Worm (Caenorhabditis elegans) whole organism, mixed stage, embryonic: Measurements from ENCODE around the gene Y71H2AM.20.

Experiments used
- bed-3 ChIP-seq: fragments of 200-800 bp; sonication (Bioruptor generic); optimal IDR thresholded peaks from 3 replicates; lab custom pipeline; 2018; ENCODE audit warnings: mild to moderate bottlenecking, missing genetic modification characterization, moderate library complexity, missing compliant biosample characterization
- ceh-43 ChIP-seq: fragments of 200-800 bp; sonication (Bioruptor generic); optimal IDR thresholded peaks from 2 replicates; lab custom pipeline; 2018; ENCODE audit warnings: mild to moderate bottlenecking, missing genetic modification characterization, moderate library complexity, missing compliant biosample characterization
- ceh-83 ChIP-seq: fragments of 200-800 bp; sonication (Bioruptor generic); optimal IDR thresholded peaks from 2 replicates; lab custom pipeline; 2018; ENCODE audit warnings: mild to moderate bottlenecking, missing genetic modification characterization, missing compliant biosample characterization
- ces-1 ChIP-seq: fragments of 150-350 bp; optimal IDR thresholded peaks from 2 replicates; lab custom pipeline; 2014; ENCODE audit warnings: missing biosample characterization, missing genetic modification reagents, missing genetic modification characterization
- drap-1 ChIP-seq: fragments of 200-800 bp; sonication (Bioruptor generic); optimal IDR thresholded peaks from 3 replicates; lab custom pipeline; 2018; ENCODE audit warnings: mild to moderate bottlenecking, missing genetic modification characterization, missing compliant biosample characterization
- elt-1 ChIP-seq: sonication (generic microtip); optimal IDR thresholded peaks from 2 replicates; lab custom pipeline; 2017; ENCODE audit warnings: missing genetic modification characterization, mild to moderate bottlenecking, missing compliant biosample characterization, antibody characterized with exemption, moderate library complexity, borderline replicate concordance; ENCODE audit not compliant: insufficient read depth
- elt-3 ChIP-seq: fragments of 150-350 bp; optimal IDR thresholded peaks from 2 replicates; lab custom pipeline; 2014; ENCODE audit warnings: missing biosample characterization, missing genetic modification characterization
- flh-1 ChIP-seq: fragments of 200-800 bp; sonication (Bioruptor generic); optimal IDR thresholded peaks from 2 replicates; lab custom pipeline; 2018; ENCODE audit warnings: mild to moderate bottlenecking, missing genetic modification characterization, moderate library complexity, missing compliant biosample characterization
- ham-2 ChIP-seq: fragments of 200-800 bp; sonication (Bioruptor generic); optimal IDR thresholded peaks from 2 replicates; lab custom pipeline; 2018; ENCODE audit warnings: mild to moderate bottlenecking, missing genetic modification characterization, missing compliant biosample characterization
- hlh-1 ChIP-seq: fragments of 150-350 bp; optimal IDR thresholded peaks from 2 replicates; lab custom pipeline; 2014; ENCODE audit warnings: missing biosample characterization, missing genetic modification reagents, missing genetic modification characterization
- lin-13 ChIP-seq: fragments of 150-350 bp; optimal IDR thresholded peaks from 2 replicates; lab custom pipeline; 2014; ENCODE audit warnings: missing biosample characterization, missing genetic modification characterization
- lin-32 ChIP-seq: fragments of 200-800 bp; sonication (Bioruptor generic); optimal IDR thresholded peaks from 2 replicates; lab custom pipeline; 2018; ENCODE audit warnings: mild to moderate bottlenecking, missing genetic modification characterization, missing compliant biosample characterization
- lsy-2 ChIP-seq: fragments of 150-350 bp; optimal IDR thresholded peaks from 2 replicates; lab custom pipeline; 2014; ENCODE audit warnings: missing biosample characterization, missing genetic modification characterization
- mab-5 ChIP-seq: fragments of 150-350 bp; optimal IDR thresholded peaks from 2 replicates; lab custom pipeline; 2014; ENCODE audit warnings: missing biosample characterization, missing genetic modification characterization
- mep-1 ChIP-seq: fragments of 150-350 bp; optimal IDR thresholded peaks from 2 replicates; lab custom pipeline; 2017; ENCODE audit warnings: missing biosample characterization, missing genetic modification reagents, missing genetic modification characterization, inconsistent platforms
- nhr-12 ChIP-seq: fragments of 150-350 bp; optimal IDR thresholded peaks from 2 replicates; lab custom pipeline; 2014; ENCODE audit warnings: missing biosample characterization, missing genetic modification characterization
- nhr-2 ChIP-seq: fragments of 150-350 bp; optimal IDR thresholded peaks from 2 replicates; lab custom pipeline; 2014; ENCODE audit warnings: missing biosample characterization, missing genetic modification characterization
- nhr-237 ChIP-seq: fragments of 150-350 bp; optimal IDR thresholded peaks from 2 replicates; lab custom pipeline; 2014; ENCODE audit warnings: missing biosample characterization, missing genetic modification characterization
- nhr-28 ChIP-seq: fragments of 150-350 bp; optimal IDR thresholded peaks from 2 replicates; lab custom pipeline; 2014; ENCODE audit warnings: missing biosample characterization, missing genetic modification characterization
- nhr-76 ChIP-seq: sonication (generic microtip); optimal IDR thresholded peaks from 2 replicates; lab custom pipeline; 2017; ENCODE audit warnings: missing biosample characterization, missing genetic modification characterization
- pha-4 ChIP-seq: fragments of 150-350 bp; optimal IDR thresholded peaks from 2 replicates; lab custom pipeline; 2018; ENCODE audit warnings: missing biosample characterization, missing genetic modification reagents, missing genetic modification characterization
- sem-2 ChIP-seq: fragments of 200-800 bp; sonication (Bioruptor generic); optimal IDR thresholded peaks from 2 replicates; lab custom pipeline; 2018; ENCODE audit warnings: mild to moderate bottlenecking, missing genetic modification characterization, missing compliant biosample characterization
- snpc-4 ChIP-seq: fragments of 150-350 bp; optimal IDR thresholded peaks from 2 replicates; lab custom pipeline; 2014; ENCODE audit warnings: missing biosample characterization, missing genetic modification characterization
- sptf-1 ChIP-seq: sonication (generic microtip); optimal IDR thresholded peaks from 2 replicates; lab custom pipeline; 2017; ENCODE audit warnings: mild to moderate bottlenecking, missing genetic modification characterization, moderate library complexity, missing compliant biosample characterization
- tbx-8 ChIP-seq: fragments of 200-800 bp; sonication (Bioruptor generic); optimal IDR thresholded peaks from 2 replicates; lab custom pipeline; 2018; ENCODE audit warnings: mild to moderate bottlenecking, missing genetic modification characterization, moderate library complexity, missing compliant biosample characterization
- unc-120 ChIP-seq: sonication (generic microtip); optimal IDR thresholded peaks from 2 replicates; lab custom pipeline; 2017; ENCODE audit warnings: missing genetic modification characterization, missing compliant biosample characterization; ENCODE audit not compliant: poor library complexity, severe bottlenecking
- unc-62 ChIP-seq: fragments of 150-350 bp; optimal IDR thresholded peaks from 2 replicates; lab custom pipeline; 2014; ENCODE audit warnings: missing biosample characterization, missing genetic modification reagents, missing genetic modification characterization
- zip-8 ChIP-seq: fragments of 150-350 bp; optimal IDR thresholded peaks from 2 replicates; lab custom pipeline; 2014; ENCODE audit warnings: missing biosample characterization, missing genetic modification characterization

Gene Y71H2AM.20

DNA sequence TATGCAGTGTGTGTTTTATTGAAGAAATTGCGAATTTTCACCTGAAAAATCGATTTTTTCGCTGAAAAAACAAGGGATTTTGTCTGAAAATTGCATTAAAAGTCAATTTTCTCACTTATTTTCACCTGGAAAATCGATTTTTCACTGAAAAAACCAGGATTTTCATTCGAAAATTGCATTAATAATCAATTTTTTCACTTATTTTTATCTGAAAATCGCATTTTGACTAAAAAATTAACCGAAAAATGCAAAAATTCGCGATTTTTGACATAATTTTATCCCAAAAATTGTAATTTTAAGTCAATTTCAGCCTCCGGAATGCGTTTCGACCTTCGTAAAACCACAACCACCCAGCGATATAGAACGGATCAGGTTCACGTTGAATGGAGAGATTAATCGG is 46.7 kb upstream of the Y71H2AM.20 start, which contains the start of gene Y71H2AM.29:
Y71H2AM.29 (plus strand) TSS at position 301 of the 400 bp plus-strand sequence.
- TF ChIP-seq flh-1 (no peak), snpc-4 (tag; lab: Kevin White, UChicago) (no peak), tbx-8 (no peak), mab-5 (tag; lab: Kevin White, UChicago) (no peak), mep-1 (no peak), elt-1 (tag; lab: Kevin White, UChicago) (no peak), sem-2 (GFP tag; lab: Kevin White, UChicago) (no peak), ham-2 (GFP tag; lab: Kevin White, UChicago) (no peak), nhr-28 (no peak), bed-3 (no peak), zip-8 (tag; lab: Kevin White, UChicago) (no peak), nhr-2 (tag; lab: Kevin White, UChicago) (no peak), lsy-2 (tag; lab: Kevin White, UChicago) (no peak), sptf-1 (tag; lab: Kevin White, UChicago) (no peak), lin-32 (GFP tag; lab: Kevin White, UChicago) (no peak), ceh-83 (GFP tag; lab: Kevin White, UChicago) (no peak)

DNA sequence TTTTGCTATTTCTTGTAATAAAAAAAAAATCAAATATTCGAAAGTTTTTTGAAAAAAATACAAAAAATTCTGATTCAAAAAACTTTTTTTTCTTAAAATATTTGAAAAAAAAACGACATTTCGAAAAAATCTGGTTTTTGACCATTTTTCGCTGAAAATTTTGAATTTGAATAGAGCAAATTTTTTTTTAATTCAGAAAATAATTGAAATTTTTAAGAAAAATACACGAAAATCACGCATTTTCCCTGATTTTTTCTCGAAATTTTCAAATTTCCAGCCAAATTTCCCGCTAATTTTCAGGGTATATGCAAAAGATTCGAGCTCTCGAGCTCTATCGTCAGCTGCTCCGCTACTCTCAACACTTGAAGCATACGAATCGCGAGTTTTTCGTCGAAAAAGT is 41.0 kb upstream of the Y71H2AM.20 start, which contains the start of gene Y71H2AM.1:
Y71H2AM.1 (plus strand) TSS at position 301 of the 400 bp plus-strand sequence.
- TF ChIP-seq elt-3, result no peak
- TF ChIP-seq nhr-237 (tag; lab: Kevin White, UChicago), result no peak
- TF ChIP-seq lin-13 (tag; lab: Kevin White, UChicago), result no peak
- TF ChIP-seq drap-1 (GFP tag; lab: Kevin White, UChicago), result no peak
- TF ChIP-seq hlh-1 (tag; lab: Kevin White, UChicago), result no peak
- TF ChIP-seq tbx-8, result no peak
- no peak for TF ChIP-seq nhr-12
- no peak for TF ChIP-seq pha-4 (tag; lab: Kevin White, UChicago)

DNA sequence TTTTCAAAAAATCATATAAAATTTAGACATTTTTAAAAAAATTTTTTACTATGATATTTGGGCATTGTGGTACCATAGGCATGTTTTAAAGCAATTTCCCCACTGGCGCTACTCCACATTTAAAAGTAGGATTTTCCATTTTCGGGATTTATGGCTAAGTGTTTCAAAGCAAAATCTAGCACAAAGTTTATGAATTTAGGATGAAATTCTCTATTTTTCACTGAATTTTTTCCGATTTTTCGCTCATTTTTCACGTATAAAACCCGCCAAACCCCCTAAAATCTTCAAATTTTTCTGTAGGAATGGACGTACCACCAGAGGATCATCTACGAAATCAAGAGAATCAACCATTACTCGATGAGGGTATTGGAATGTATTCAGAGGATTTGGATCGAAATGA is 33.2 kb upstream of the Y71H2AM.20 start, which contains the start of gene pipp-4P:
pipp-4P (plus strand) TSS at position 301 of the 400 bp plus-strand sequence.
- TF ChIP-seq ceh-43 (GFP tag; lab: Kevin White, UChicago) (no peak), lin-13 (tag; lab: Kevin White, UChicago) (no peak), ces-1 (no peak), elt-1 (tag; lab: Kevin White, UChicago) (no peak), unc-120 (tag; lab: Kevin White, UChicago) (no peak), ham-2 (GFP tag; lab: Kevin White, UChicago) (no peak), mab-5 (tag; lab: Kevin White, UChicago) (no peak), ceh-83 (GFP tag; lab: Kevin White, UChicago) (no peak), lsy-2 (tag; lab: Kevin White, UChicago) (no peak), unc-62 (GFP tag; lab: Kevin White, UChicago) (no peak), nhr-2 (tag; lab: Kevin White, UChicago) (no peak), nhr-237 (tag; lab: Kevin White, UChicago) (no peak), drap-1 (GFP tag; lab: Kevin White, UChicago) (no peak), sptf-1 (tag; lab: Kevin White, UChicago) (no peak), snpc-4 (tag; lab: Kevin White, UChicago) (no peak)

DNA sequence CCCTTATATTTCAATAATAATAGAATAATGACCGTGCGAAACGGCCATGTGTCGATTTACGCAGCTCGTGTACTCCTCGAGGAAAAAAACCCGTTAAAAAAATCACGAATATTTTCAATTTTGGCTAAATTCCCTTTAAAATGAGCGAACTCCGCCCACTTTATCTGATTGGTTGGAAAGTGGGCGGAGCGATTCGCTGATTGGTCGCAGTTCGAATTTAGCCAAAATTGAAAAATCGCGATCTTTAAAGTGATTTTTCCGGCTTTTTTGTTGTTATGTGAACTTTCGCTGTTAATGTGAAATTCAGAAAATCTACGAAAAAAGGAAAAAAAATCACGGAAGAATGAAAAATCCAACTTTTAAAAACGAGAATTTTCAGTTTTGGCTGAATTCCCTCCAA is 32.1 kb upstream of the Y71H2AM.20 start:
- TF ChIP-seq mep-1 (no peak), unc-120 (tag; lab: Kevin White, UChicago) (no peak), zip-8 (tag; lab: Kevin White, UChicago) (no peak), sem-2 (GFP tag; lab: Kevin White, UChicago) (no peak), lin-32 (GFP tag; lab: Kevin White, UChicago) (no peak), nhr-12 (no peak), hlh-1 (tag; lab: Kevin White, UChicago) (no peak), ham-2 (GFP tag; lab: Kevin White, UChicago) (no peak), flh-1 (no peak), sptf-1 (tag; lab: Kevin White, UChicago) (no peak), lin-13 (tag; lab: Kevin White, UChicago) (no peak), unc-62 (GFP tag; lab: Kevin White, UChicago) (no peak), nhr-237 (tag; lab: Kevin White, UChicago) (no peak)

DNA sequence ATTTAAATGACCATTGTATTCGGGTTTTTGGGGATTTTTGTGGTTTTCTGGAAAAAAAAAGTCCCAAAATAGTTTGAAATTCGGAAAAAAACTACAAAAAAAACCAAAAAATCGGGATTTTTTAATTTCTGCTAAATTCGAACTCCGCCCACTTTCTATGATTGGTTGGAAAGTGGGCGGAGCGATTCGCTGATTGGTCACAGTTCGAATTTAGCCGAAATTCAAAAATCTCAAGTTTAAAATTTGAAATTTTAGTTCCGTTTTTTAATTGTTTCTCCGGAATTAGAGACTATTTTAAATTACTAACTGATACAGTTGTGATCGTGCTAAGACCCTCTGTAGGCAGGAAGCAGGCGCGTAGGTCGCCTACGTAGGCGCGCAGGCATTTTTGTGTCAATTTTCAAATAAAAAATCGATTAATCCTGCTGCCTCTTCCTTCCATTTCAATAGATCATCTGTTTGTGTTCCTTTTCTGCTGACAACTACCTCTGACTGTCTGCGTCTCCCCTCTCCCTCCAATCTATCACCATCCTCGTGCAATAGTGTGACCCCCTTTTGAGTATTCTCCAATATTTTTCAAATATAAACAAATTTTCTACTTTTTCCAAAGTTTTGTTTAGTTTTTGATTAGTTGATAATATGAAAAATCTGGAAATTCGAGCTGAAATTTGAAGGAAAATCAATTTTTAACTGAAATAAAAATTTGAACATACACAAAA is 30.6 kb upstream of the Y71H2AM.20 start:
- TF ChIP-seq nhr-76 (tag; lab: Kevin White, UChicago) (no peak), tbx-8 (no peak), sem-2 (GFP tag; lab: Kevin White, UChicago) (no peak), nhr-237 (tag; lab: Kevin White, UChicago) (no peak), flh-1 (no peak), bed-3 (no peak), lsy-2 (tag; lab: Kevin White, UChicago) (no peak)
- TF ChIP-seq, all 35 proteins: peak for 0
